Fruit fly (Drosophila melanogaster): ENCODE measurements around the gene HIP.

The HIP gene

DNA sequence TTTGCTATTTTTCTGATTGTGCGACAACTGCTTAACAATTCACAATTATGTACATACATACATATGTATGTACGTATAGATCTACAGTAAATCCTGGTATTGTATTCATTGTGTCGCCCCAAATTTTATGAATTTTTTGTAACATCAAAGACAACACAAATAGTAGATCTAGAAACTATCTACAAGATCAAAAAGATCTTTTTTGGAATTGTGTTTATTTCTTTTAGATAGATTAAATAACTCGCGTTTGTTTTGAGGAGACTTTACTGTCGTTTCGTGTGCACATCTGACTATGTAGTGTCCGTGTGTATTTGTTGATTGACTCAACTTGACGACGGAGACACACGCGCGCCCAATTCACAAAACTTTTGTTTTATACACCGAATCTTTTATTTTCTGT, 24.7 kb upstream of the HIP start (continued):
- TF ChIP-seq CG9437 (GFP tag; optimal IDR thresholded peaks at IDR 0.05) = peak; percentile 79
- TF ChIP-seq chif (GFP tag; optimal IDR thresholded peaks at IDR 0.05) = peak; percentile 71 to 81
- peak; percentile 91 for TF ChIP-seq CG9215 (GFP tag; IDR thresholded peaks at IDR 0.05)
- TF ChIP-seq sim (GFP tag; IDR thresholded peaks at IDR 0.05) = peak; percentile 70; the same call in 1 of the 2 replicates
- peak; percentile 93 for TF ChIP-seq gro (GFP tag; optimal IDR thresholded peaks at IDR 0.05)
- TF ChIP-seq CG14710 (tag; optimal IDR thresholded peaks at IDR 0.05) = peak; percentile 54
- peak; percentile 82 for TF ChIP-seq Nf-YC (tag; optimal IDR thresholded peaks at IDR 0.05)
- TF ChIP-seq ci (GFP tag; IDR thresholded peaks at IDR 0.05) = peak; percentile 90
- TF ChIP-seq CG10565 (GFP tag; optimal IDR thresholded peaks at IDR 0.05) = peak; percentile 10
- TF ChIP-seq CG18764 (GFP tag; optimal IDR thresholded peaks at IDR 0.05) = peak; percentile 72
- TF ChIP-seq tio (GFP tag; optimal IDR thresholded peaks at IDR 0.05) = peak; percentile 84
- peak; percentile 69 for TF ChIP-seq Mes4 (GFP tag; optimal IDR thresholded peaks at IDR 0.05)
- no peak for TF ChIP-seq Dref (GFP tag; IDR thresholded peaks at IDR 0.05)
- TF ChIP-seq row (GFP tag; IDR thresholded peaks at IDR 0.05) = peak; percentile 96
- TF ChIP-seq pho (GFP tag; optimal IDR thresholded peaks at IDR 0.05) = peak; percentile 92
- peak; percentile 92 for TF ChIP-seq Ptx1 (GFP tag; IDR thresholded peaks at IDR 0.05)
- peak; percentile 58 for TF ChIP-seq CG13123 (GFP tag; optimal IDR thresholded peaks at IDR 0.05)
- peak; percentile 82 for TF ChIP-seq Hr3 (GFP tag; optimal IDR thresholded peaks at IDR 0.05)
- TF ChIP-seq psq (GFP tag; optimal IDR thresholded peaks at IDR 0.05) = peak; percentile 77
- TF ChIP-seq CG32532 (GFP tag; IDR thresholded peaks at IDR 0.05) = peak; percentile 97
- peak; percentile 51; the same call in 2 of the 3 replicates for TF ChIP-seq croc (GFP tag; conservative IDR thresholded peaks at IDR 0.05)
- no peak for TF ChIP-seq Dfd (GFP tag; optimal IDR thresholded peaks at IDR 0.05)
- TF ChIP-seq HLHmδ (GFP tag; optimal IDR thresholded peaks at IDR 0.05) = no peak
- no peak for TF ChIP-seq Kr (GFP tag; optimal IDR thresholded peaks at IDR 0.05)
- peak; percentile 15 for TF ChIP-seq CG33557 (GFP tag; optimal IDR thresholded peaks at IDR 0.05)
- peak; percentile 58 for TF ChIP-seq CG1529 (GFP tag; optimal IDR thresholded peaks at IDR 0.05)
- no peak for TF ChIP-seq mld (GFP tag; IDR thresholded peaks at IDR 0.05; ENCODE audit: partially characterized antibody)
- TF ChIP-seq CG17802 (tag; optimal IDR thresholded peaks at IDR 0.05) = peak; percentile 12
- TF ChIP-seq CG8359 (GFP tag; optimal IDR thresholded peaks at IDR 0.05; ENCODE audit: borderline replicate concordance) = peak; percentile 26
- TF ChIP-seq CG13894 (tag; optimal IDR thresholded peaks at IDR 0.05) = peak; percentile 96
- TF ChIP-seq CG9876 (GFP tag; optimal IDR thresholded peaks at IDR 0.05) = peak; percentile 74
- no peak for TF ChIP-seq zf30C (GFP tag; optimal IDR thresholded peaks at IDR 0.05)
- peak; percentile 58 for TF ChIP-seq ewg (GFP tag; optimal IDR thresholded peaks at IDR 0.05)
- peak; percentile 74 for TF ChIP-seq fd96Cb (tag; optimal IDR thresholded peaks at IDR 0.05)
- TF ChIP-seq CG8281 (tag; optimal IDR thresholded peaks at IDR 0.05) = peak; percentile 64
- TF ChIP-seq stwl (tag; optimal IDR thresholded peaks at IDR 0.05) = no peak
- TF ChIP-seq Xrp1 (GFP tag; IDR thresholded peaks at IDR 0.05) = peak; percentile 89
- peak; percentile 97 for TF ChIP-seq sens (GFP tag)
- TF ChIP-seq Atf3 (GFP tag; optimal IDR thresholded peaks at IDR 0.05) = peak; percentile 52
- TF ChIP-seq CG3847 (GFP tag; IDR thresholded peaks at IDR 0.05) = peak; percentile 94
- TF ChIP-seq CG14860 (GFP tag; IDR thresholded peaks at IDR 0.05; ENCODE audit: partially characterized antibody) = no peak
- TF ChIP-seq CG1602 (GFP tag; optimal IDR thresholded peaks at IDR 0.05) = peak; percentile 72
- TF ChIP-seq ac (GFP tag; optimal IDR thresholded peaks at IDR 0.05) = peak; percentile 29
- TF ChIP-seq CG15269 (tag; optimal IDR thresholded peaks at IDR 0.05) = peak; percentile 96
- TF ChIP-seq stc (GFP tag; IDR thresholded peaks at IDR 0.05) = peak; percentile 94
- TF ChIP-seq CG12155 (GFP tag; optimal IDR thresholded peaks at IDR 0.05) = peak; percentile 92
- TF ChIP-seq CG4730 (GFP tag; IDR thresholded peaks at IDR 0.05) = peak; percentile 93
- TF ChIP-seq CG3726 (GFP tag; IDR thresholded peaks at IDR 0.05) = peak; percentile 79; the same call in 1 of the 3 replicates
- TF ChIP-seq CG8765 (GFP tag; IDR thresholded peaks at IDR 0.05) = peak; percentile 82
- peak; percentile 84 for TF ChIP-seq pnt (GFP tag; optimal IDR thresholded peaks at IDR 0.05)
- peak; percentile 57 for TF ChIP-seq CG4617 (GFP tag; optimal IDR thresholded peaks at IDR 0.05; ENCODE audit: borderline replicate concordance)
